Fruit fly (Drosophila melanogaster) whole organism, embryonic: Measurements from ENCODE around the gene CG13138.

Source experiments
- B-H1 ChIP-seq: fragments of 200-800 bp; sonication (Bioruptor generic); IDR thresholded peaks from 3 replicates; pipeline ENCODE4 v1.3.6; 2022; ENCODE audit warnings: missing biosample characterization, missing genetic modification characterization
- CG11085 ChIP-seq: fragments of 200-800 bp; sonication (Bioruptor generic); IDR thresholded peaks from 2 replicates; pipeline ENCODE4 v1.3.6; 2022; ENCODE audit warnings: missing biosample characterization, missing genetic modification characterization
- CG12299 ChIP-seq: fragments of 200-800 bp; sonication (Bioruptor generic); optimal IDR thresholded peaks from 2 replicates; lab custom pipeline; 2018; ENCODE audit warnings: missing biosample characterization, mild to moderate bottlenecking, missing genetic modification characterization
- CG12659 ChIP-seq: fragments of 200-800 bp; sonication (Bioruptor generic); optimal IDR thresholded peaks from 3 replicates; lab custom pipeline; 2017; ENCODE audit warnings: mild to moderate bottlenecking, missing biosample characterization, missing genetic modification reagents, missing genetic modification characterization
- CG15073 ChIP-seq: fragments of 200-800 bp; sonication (Bioruptor generic); optimal IDR thresholded peaks from 2 replicates; lab custom pipeline; 2016; ENCODE audit warnings: missing biosample characterization, missing genetic modification characterization
- CG15514 ChIP-seq: fragments of 200-800 bp; sonication (Bioruptor generic); optimal IDR thresholded peaks from 3 replicates; lab custom pipeline; 2017; ENCODE audit warnings: missing biosample characterization, missing genetic modification characterization, mild to moderate bottlenecking, moderate library complexity, missing genetic modification reagents
- CG17328 ChIP-seq: fragments of 200-800 bp; sonication (Bioruptor generic); IDR thresholded peaks from 2 replicates; pipeline ENCODE4 v1.3.6; 2022; ENCODE audit warnings: missing biosample characterization, missing genetic modification characterization
- CG17361 ChIP-seq: fragments of 200-800 bp; sonication (Bioruptor generic); IDR thresholded peaks from 3 replicates; pipeline ENCODE4 v1.3.6; 2022; ENCODE audit warnings: missing biosample characterization, missing genetic modification characterization
- CG18476 ChIP-seq: fragments of 200-800 bp; sonication (Bioruptor generic); optimal IDR thresholded peaks from 2 replicates; lab custom pipeline; 2016; ENCODE audit warnings: missing biosample characterization, mild to moderate bottlenecking, missing genetic modification characterization
- CG18599 ChIP-seq: fragments of 200-800 bp; sonication (Bioruptor generic); optimal IDR thresholded peaks from 3 replicates; lab custom pipeline; 2017; ENCODE audit warnings: missing biosample characterization, missing genetic modification characterization, mild to moderate bottlenecking, moderate library complexity, missing genetic modification reagents
- CG2120 ChIP-seq: fragments of 200-800 bp; sonication (Bioruptor generic); optimal IDR thresholded peaks from 3 replicates; lab custom pipeline; 2016; ENCODE audit warnings: missing biosample characterization, missing genetic modification characterization
- CG34376 ChIP-seq: fragments of 200-800 bp; sonication (Bioruptor generic); optimal IDR thresholded peaks from 2 replicates; lab custom pipeline; 2018; ENCODE audit warnings: missing biosample characterization, mild to moderate bottlenecking, missing genetic modification characterization
- CG4424 ChIP-seq: fragments of 200-800 bp; sonication (Bioruptor generic); optimal IDR thresholded peaks from 3 replicates; lab custom pipeline; 2016; ENCODE audit warnings: missing biosample characterization, missing genetic modification characterization
- CG4820 ChIP-seq: fragments of 200-800 bp; sonication (Bioruptor generic); optimal IDR thresholded peaks from 3 replicates; lab custom pipeline; 2016; ENCODE audit warnings: missing biosample characterization, missing genetic modification characterization
- CG6272 ChIP-seq: fragments of 200-800 bp; sonication (Bioruptor generic); IDR thresholded peaks from 2 replicates; pipeline ENCODE4 v1.3.6; 2022; ENCODE audit warnings: missing biosample characterization, missing genetic modification characterization
- CG6683 ChIP-seq: fragments of 200-800 bp; sonication (Bioruptor generic); optimal IDR thresholded peaks from 2 replicates; lab custom pipeline; 2017; ENCODE audit warnings: missing biosample characterization, mild to moderate bottlenecking, missing genetic modification characterization, missing genetic modification reagents
- CG7357 ChIP-seq: fragments of 200-800 bp; sonication (Bioruptor generic); IDR thresholded peaks from 3 replicates; pipeline ENCODE4 v1.3.6; 2022; ENCODE audit warnings: missing biosample characterization, missing genetic modification characterization
- CG7556 ChIP-seq: fragments of 200-800 bp; sonication (Bioruptor generic); optimal IDR thresholded peaks from 2 replicates; lab custom pipeline; 2017; ENCODE audit warnings: missing biosample characterization, mild to moderate bottlenecking, missing genetic modification characterization
- Camta ChIP-seq: fragments of 200-800 bp; sonication (Bioruptor generic); optimal IDR thresholded peaks from 2 replicates; lab custom pipeline; 2016; ENCODE audit warnings: missing biosample characterization, missing genetic modification characterization
- CoRest ChIP-seq: fragments of 200-800 bp; sonication (Bioruptor generic); optimal IDR thresholded peaks from 3 replicates; lab custom pipeline; 2018; ENCODE audit warnings: missing biosample characterization, mild to moderate bottlenecking, missing genetic modification characterization, moderate library complexity
- Elba2 ChIP-seq: fragments of 200-800 bp; sonication (Bioruptor generic); optimal IDR thresholded peaks from 3 replicates; lab custom pipeline; 2016; ENCODE audit warnings: missing biosample characterization, missing genetic modification characterization
- Hr3 ChIP-seq: fragments of 200-800 bp; sonication (Bioruptor generic); optimal IDR thresholded peaks from 3 replicates; lab custom pipeline; 2016; ENCODE audit warnings: missing biosample characterization, missing genetic modification characterization
- Hsf ChIP-seq: fragments of 200-800 bp; sonication (Bioruptor generic); optimal IDR thresholded peaks from 3 replicates; lab custom pipeline; 2016; ENCODE audit warnings: missing biosample characterization, missing genetic modification characterization
- Max ChIP-seq: fragments of 200-800 bp; sonication (Bioruptor generic); optimal IDR thresholded peaks from 2 replicates; lab custom pipeline; 2016; ENCODE audit warnings: missing biosample characterization, mild to moderate bottlenecking, missing genetic modification characterization
- Mes4 ChIP-seq: fragments of 200-800 bp; sonication (Bioruptor generic); optimal IDR thresholded peaks from 2 replicates; lab custom pipeline; 2016; ENCODE audit warnings: missing biosample characterization, missing genetic modification characterization
- Mrtf ChIP-seq: fragments of 200-800 bp; sonication (Bioruptor generic); IDR thresholded peaks from 3 replicates; pipeline ENCODE4 v1.3.6; 2022; ENCODE audit warnings: missing biosample characterization, missing genetic modification characterization
- Pdp1 ChIP-seq, 2 experiments: fragments of 200-800 bp; sonication (Bioruptor generic); optimal IDR thresholded peaks; 3 replicates each; lab custom pipeline; 2016; ENCODE audit warnings: missing biosample characterization in 2 of 2, missing genetic modification characterization in 2 of 2, mild to moderate bottlenecking in 1 of 2, moderate library complexity in 1 of 2
- Ptx1 ChIP-seq: fragments of 200-800 bp; sonication (Bioruptor generic); IDR thresholded peaks from 2 replicates; pipeline ENCODE4 v1.3.6; 2022; ENCODE audit warnings: missing biosample characterization, missing genetic modification characterization
- Spps ChIP-seq: fragments of 200-800 bp; sonication (Bioruptor generic); optimal IDR thresholded peaks from 2 replicates; lab custom pipeline; 2018; ENCODE audit warnings: missing biosample characterization, mild to moderate bottlenecking, missing genetic modification characterization
- aop ChIP-seq: fragments of 200-800 bp; sonication (Bioruptor generic); IDR thresholded peaks from 2 replicates; pipeline ENCODE4 v1.3.6; 2022; ENCODE audit warnings: missing biosample characterization, missing genetic modification characterization
- chif ChIP-seq, 2 experiments: fragments of 200-800 bp; sonication (Bioruptor generic); optimal IDR thresholded peaks; 3 replicates each; lab custom pipeline; 2016; ENCODE audit warnings: missing biosample characterization in 2 of 2, missing genetic modification characterization in 2 of 2
- chinmo ChIP-seq: fragments of 200-800 bp; sonication (Bioruptor generic); IDR thresholded peaks from 4 replicates; pipeline ENCODE4 v1.3.6; 2022; ENCODE audit warnings: missing biosample characterization, missing genetic modification characterization; ENCODE audit not compliant: partially characterized antibody
- crol ChIP-seq: fragments of 200-800 bp; sonication (Bioruptor generic); IDR thresholded peaks from 2 replicates; pipeline ENCODE4 v1.3.6; 2022; ENCODE audit warnings: missing biosample characterization, missing genetic modification characterization
- dmrt11E ChIP-seq: fragments of 200-800 bp; sonication (Bioruptor generic); optimal IDR thresholded peaks from 3 replicates; lab custom pipeline; 2018; ENCODE audit warnings: missing biosample characterization, mild to moderate bottlenecking, missing genetic modification characterization, moderate library complexity
- dmrt99B ChIP-seq: fragments of 200-800 bp; sonication (Bioruptor generic); optimal IDR thresholded peaks from 2 replicates; lab custom pipeline; 2018; ENCODE audit warnings: missing biosample characterization, mild to moderate bottlenecking, missing genetic modification characterization, moderate library complexity
- dysf ChIP-seq: fragments of 200-800 bp; sonication (Bioruptor generic); IDR thresholded peaks from 3 replicates; pipeline ENCODE4 v1.3.6; 2022; ENCODE audit warnings: missing biosample characterization, missing genetic modification characterization
- gem ChIP-seq: fragments of 200-800 bp; sonication (Bioruptor generic); optimal IDR thresholded peaks from 2 replicates; lab custom pipeline; 2019; ENCODE audit warnings: missing biosample characterization, mild to moderate bottlenecking, missing genetic modification characterization, moderate library complexity
- h ChIP-seq: fragments of >200 bp; optimal IDR thresholded peaks from 2 replicates; lab custom pipeline; 2017
- hth ChIP-seq: fragments of >200 bp; optimal IDR thresholded peaks from 2 replicates; lab custom pipeline; 2017; ENCODE audit warnings: inconsistent platforms
- kah ChIP-seq: fragments of 200-800 bp; sonication (Bioruptor generic); optimal IDR thresholded peaks from 2 replicates; lab custom pipeline; 2018; ENCODE audit warnings: missing biosample characterization, mild to moderate bottlenecking, missing genetic modification characterization
- nau ChIP-seq: fragments of 200-800 bp; sonication (Bioruptor generic); optimal IDR thresholded peaks from 3 replicates; lab custom pipeline; 2017; ENCODE audit warnings: missing biosample characterization, mild to moderate bottlenecking, missing genetic modification characterization, missing genetic modification reagents
- nerfin-1 ChIP-seq: fragments of 200-800 bp; sonication (Bioruptor generic); optimal IDR thresholded peaks from 3 replicates; lab custom pipeline; 2019; ENCODE audit warnings: missing biosample characterization, mild to moderate bottlenecking, missing genetic modification characterization, moderate library complexity
- oc ChIP-seq: fragments of 200-800 bp; sonication (Bioruptor generic); optimal IDR thresholded peaks from 2 replicates; lab custom pipeline; 2018; ENCODE audit warnings: missing biosample characterization, mild to moderate bottlenecking, missing genetic modification characterization, moderate library complexity
- psq ChIP-seq: fragments of 200-800 bp; sonication (Bioruptor generic); optimal IDR thresholded peaks from 2 replicates; lab custom pipeline; 2017; ENCODE audit warnings: missing biosample characterization, missing genetic modification characterization
- rib ChIP-seq: fragments of 200-800 bp; sonication (Bioruptor generic); IDR thresholded peaks from 2 replicates; pipeline ENCODE4 v1.3.6; 2022; ENCODE audit warnings: missing biosample characterization, missing genetic modification characterization
- row ChIP-seq: fragments of 200-800 bp; sonication (Bioruptor generic); IDR thresholded peaks from 3 replicates; pipeline ENCODE4 v1.3.6; 2022; ENCODE audit warnings: missing biosample characterization, missing genetic modification characterization
- run ChIP-seq: fragments of 200-800 bp; sonication (Bioruptor generic); optimal IDR thresholded peaks from 3 replicates; lab custom pipeline; 2018; ENCODE audit warnings: missing biosample characterization, mild to moderate bottlenecking, missing genetic modification characterization
- scrt ChIP-seq: fragments of 200-800 bp; sonication (Bioruptor generic); optimal IDR thresholded peaks from 2 replicates; lab custom pipeline; 2018; ENCODE audit warnings: missing biosample characterization, mild to moderate bottlenecking, missing genetic modification characterization, moderate library complexity
- sens ChIP-seq: fragments of 200-800 bp; sonication (Bioruptor generic); peaks from one replicate; lab custom pipeline; 2016; ENCODE audit warnings: missing biosample characterization, missing genetic modification characterization
- tgo ChIP-seq: fragments of 200-800 bp; sonication (Bioruptor generic); IDR thresholded peaks from 3 replicates; pipeline ENCODE4 v1.3.6; 2022; ENCODE audit warnings: missing biosample characterization, missing genetic modification characterization
- tx ChIP-seq: fragments of 200-800 bp; sonication (Bioruptor generic); optimal IDR thresholded peaks from 2 replicates; lab custom pipeline; 2016; ENCODE audit warnings: missing biosample characterization, missing genetic modification characterization
- vvl ChIP-seq: fragments of 200-800 bp; sonication (Bioruptor generic); IDR thresholded peaks from 2 replicates; pipeline ENCODE4 v1.3.6; 2022; ENCODE audit warnings: missing biosample characterization, missing genetic modification characterization

Gene CG13138

DNA sequence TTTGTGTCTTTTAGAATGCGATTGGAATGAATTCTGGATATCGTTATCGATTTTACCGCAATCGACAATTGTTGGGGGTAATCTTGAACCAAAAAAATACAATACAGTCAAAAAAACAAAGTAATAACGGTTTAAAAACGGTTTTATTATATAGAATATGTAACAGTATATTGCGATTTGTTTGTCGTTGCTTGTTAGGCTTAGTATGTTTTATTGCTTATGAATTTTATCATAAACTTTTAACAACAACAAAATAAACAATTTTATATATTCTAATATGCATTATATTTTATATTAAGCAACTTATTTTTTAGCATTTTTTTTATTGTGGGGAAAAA, 2.0 kb downstream of the CG13138 start, which contains the start of gene CYLD (continued):
- TF ChIP-seq oc (tag; lab: Kevin White, UChicago) (no peak), Elba2 (GFP tag; lab: Kevin White, UChicago) (no peak), kah (GFP tag; lab: Kevin White, UChicago) (no peak), CG4820 (peak; percentile 60), CG7556 (GFP tag; lab: Kevin White, UChicago) (peak; percentile 72), crol (GFP tag; lab: Robert Waterston, UW) (no peak), nerfin-1 (tag; lab: Kevin White, UChicago) (peak; percentile 37), psq (GFP tag; lab: Kevin White, UChicago) (no peak), Mrtf (GFP tag; lab: Robert Waterston, UW) (no peak), Hsf (GFP tag; lab: Kevin White, UChicago) (peak; percentile 58), Spps (tag; lab: Kevin White, UChicago) (peak; percentile 72), Mes4 (GFP tag; lab: Kevin White, UChicago) (no peak), CG17328 (peak; percentile 82), CG4424 (peak; percentile 71), chinmo (no peak), Ptx1 (GFP tag; lab: Robert Waterston, UW) (no peak; the same call in 1 of the 2 replicates), rib (GFP tag; lab: Robert Waterston, UW) (no peak), vvl (GFP tag; lab: Robert Waterston, UW) (peak; percentile 87), CG7357 (GFP tag; lab: Robert Waterston, UW) (0 out of 3 replicates have a peak, but pooled peaks have one; percentile 18), h (lab: Kevin White, UChicago) (no peak), row (GFP tag; lab: Robert Waterston, UW) (peak; percentile 77), CG6683 (GFP tag; lab: Kevin White, UChicago) (peak; percentile 57), dmrt99B (tag; lab: Kevin White, UChicago) (peak; percentile 72), CG2120 (GFP tag; lab: Kevin White, UChicago) (peak; percentile 76), nau (GFP tag; lab: Kevin White, UChicago) (no peak), tx (GFP tag; lab: Kevin White, UChicago) (peak; percentile 25), aop (GFP tag; lab: Robert Waterston, UW) (no peak), CG6272 (no peak), Pdp1 (GFP tag; optimal IDR thresholded peaks at IDR 0.05; lab: Kevin White, UChicago) (peak in 1 of 2 experiments; percentile 26), CG18476 (GFP tag; lab: Kevin White, UChicago) (peak; percentile 32), CG11085 (no peak), chif (GFP tag; optimal IDR thresholded peaks at IDR 0.05; lab: Kevin White, UChicago) (peak in 1 of 2 experiments; percentile 8), CG12299 (tag; lab: Kevin White, UChicago) (peak; percentile 75), CG15514 (peak; percentile 66), tgo (peak; percentile 61; the same call in 2 of the 3 replicates), hth (lab: Kevin White, UChicago) (no peak), Max (peak; percentile 29), CoRest (peak; percentile 74), dmrt11E (tag; lab: Kevin White, UChicago) (peak; percentile 76), CG15073 (no peak), scrt (GFP tag; lab: Kevin White, UChicago) (no peak), gem (tag; lab: Kevin White, UChicago) (peak; percentile 89), CG17361 (GFP tag; lab: Robert Waterston, UW) (peak; percentile 75; the same call in 2 of the 3 replicates), Hr3 (GFP tag; lab: Kevin White, UChicago) (peak; percentile 71), B-H1 (GFP tag; lab: Robert Waterston, UW) (peak; percentile 61; the same call in 1 of the 3 replicates), dysf (GFP tag; lab: Robert Waterston, UW) (peak; percentile 62; the same call in 1 of the 3 replicates), CG18599 (GFP tag; lab: Kevin White, UChicago) (no peak), CG34376 (GFP tag; lab: Kevin White, UChicago) (peak; percentile 19), run (tag; lab: Kevin White, UChicago) (no peak), sens (GFP tag; lab: Kevin White, UChicago) (peak; percentile 96), Camta (GFP tag; lab: Kevin White, UChicago) (peak; percentile 5), CG12659 (GFP tag; lab: Kevin White, UChicago) (peak; percentile 67)
